Worm (Caenorhabditis elegans) whole organism, early embryonic: Measurements from ENCODE around the gene zyg-1.

Source experiments
- B0310.2 ChIP-seq: sonication (generic microtip); optimal IDR thresholded peaks from 2 replicates; lab custom pipeline; 2016; ENCODE audit warnings: mild to moderate bottlenecking, missing genetic modification characterization, missing compliant biosample characterization
- F13C5.2 ChIP-seq: sonication (generic microtip); optimal IDR thresholded peaks from 2 replicates; lab custom pipeline; 2017; ENCODE audit warnings: mild to moderate bottlenecking, missing genetic modification characterization, inconsistent platforms, missing compliant biosample characterization
- aly-1 ChIP-seq: sonication (generic microtip); optimal IDR thresholded peaks from 2 replicates; lab custom pipeline; 2016; ENCODE audit warnings: missing genetic modification characterization, missing compliant biosample characterization
- ama-1 ChIP-seq: fragments of 150-350 bp; optimal IDR thresholded peaks from 2 replicates; lab custom pipeline; 2014
- ceh-13 ChIP-seq: fragments of 200-800 bp; sonication (Bioruptor generic); optimal IDR thresholded peaks from 2 replicates; lab custom pipeline; 2018; ENCODE audit warnings: mild to moderate bottlenecking, missing genetic modification characterization, missing compliant biosample characterization
- ceh-36 ChIP-seq: sonication (generic microtip); optimal IDR thresholded peaks from 2 replicates; lab custom pipeline; 2016; ENCODE audit warnings: missing genetic modification characterization, inconsistent platforms, missing compliant biosample characterization
- hmbx-1 ChIP-seq: sonication (generic microtip); optimal IDR thresholded peaks from 2 replicates; lab custom pipeline; 2016; ENCODE audit warnings: mild to moderate bottlenecking, missing genetic modification characterization, missing compliant biosample characterization
- hmg-4 ChIP-seq: fragments of 200-800 bp; sonication (Bioruptor generic); optimal IDR thresholded peaks from 2 replicates; lab custom pipeline; 2018; ENCODE audit warnings: mild to moderate bottlenecking, missing genetic modification characterization, missing compliant biosample characterization
- hnd-1 ChIP-seq: sonication (generic microtip); optimal IDR thresholded peaks from 2 replicates; lab custom pipeline; 2016; ENCODE audit warnings: missing genetic modification characterization, missing compliant biosample characterization
- pes-1 ChIP-seq: fragments of 200-800 bp; sonication (Bioruptor generic); IDR thresholded peaks from 2 replicates; pipeline ENCODE4 v1.3.6; 2022; ENCODE audit warnings: missing genetic modification reagents, missing genetic modification characterization, missing compliant biosample characterization
- scrt-1 ChIP-seq: fragments of 200-800 bp; sonication (Bioruptor generic); IDR thresholded peaks from 2 replicates; pipeline ENCODE4 v1.3.6; 2022; ENCODE audit warnings: missing genetic modification characterization, missing compliant biosample characterization
- tbx-11 ChIP-seq: fragments of 200-800 bp; sonication (Bioruptor generic); IDR thresholded peaks from 2 replicates; pipeline ENCODE4 v1.3.6; 2022; ENCODE audit warnings: missing genetic modification characterization, missing compliant biosample characterization
- tbx-37 ChIP-seq: fragments of 200-800 bp; sonication (Bioruptor generic); conservative IDR thresholded peaks from 2 replicates; pipeline ENCODE4 v1.3.6; 2022; ENCODE audit warnings: missing genetic modification reagents, missing genetic modification characterization, missing compliant biosample characterization
- tra-4 ChIP-seq: sonication (generic microtip); optimal IDR thresholded peaks from 2 replicates; lab custom pipeline; 2017; ENCODE audit warnings: missing genetic modification characterization, missing compliant biosample characterization

- TF ChIP-seq ceh-13 (no peak), ceh-36 (tag; lab: Kevin White, UChicago) (no peak), pes-1 (GFP tag; lab: Robert Waterston, UW) (no peak), ama-1 (lab: Kevin White, UChicago) (no peak), tbx-11 (GFP tag; lab: Robert Waterston, UW) (no peak), F13C5.2 (tag; lab: Kevin White, UChicago) (no peak), hmg-4 (GFP tag; lab: Kevin White, UChicago) (no peak), aly-1 (tag; lab: Kevin White, UChicago) (no peak), tra-4 (tag; lab: Kevin White, UChicago) (no peak), B0310.2 (tag; lab: Kevin White, UChicago) (no peak), hnd-1 (tag; lab: Kevin White, UChicago) (no peak), hmbx-1 (tag; lab: Kevin White, UChicago) (no peak), scrt-1 (GFP tag; lab: Robert Waterston, UW) (no peak), tbx-37 (GFP tag; lab: Robert Waterston, UW) (no peak)
Observed at ce11 chrII:5694798-5695197, 45.2 kb downstream of the zyg-1 start, which contains the start of gene C25H3.14.
